Worm (Caenorhabditis elegans): ENCODE results near the gene C17B7.8.

Gene C17B7.8

DNA sequence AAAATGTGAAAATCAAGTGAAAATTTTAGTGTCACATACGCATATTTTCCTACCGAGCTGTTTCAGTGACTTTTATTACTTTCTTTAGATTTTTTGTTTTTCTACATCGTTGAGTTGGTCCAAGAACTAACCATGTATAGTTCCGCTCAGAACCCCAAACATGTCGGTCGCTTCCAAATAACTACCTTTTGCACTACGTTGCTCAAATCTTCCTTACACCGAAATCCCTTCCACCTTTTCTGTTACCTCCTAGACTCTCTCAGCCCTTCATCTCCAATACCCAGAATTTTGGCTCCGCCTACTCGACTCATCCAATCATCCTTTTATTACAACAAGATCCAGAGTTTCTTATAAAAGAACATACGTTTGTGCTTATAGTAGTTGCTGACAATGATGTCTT lies 39.4 kb downstream of the C17B7.8 start, which contains the start of gene F35F10.5:
Gene F35F10.5, plus strand, starts transcription at position 301 of the 400 bp plus-strand sequence.
- no peak for TF ChIP-seq elt-1 (tag; optimal IDR thresholded peaks at IDR 0.05; ENCODE audit: borderline replicate concordance, insufficient read depth)
- TF ChIP-seq nhr-2 (tag; optimal IDR thresholded peaks at IDR 0.05): no peak
- no peak for TF ChIP-seq ceh-83 (GFP tag; optimal IDR thresholded peaks at IDR 0.05)
- no peak for TF ChIP-seq cnd-1 (tag; optimal IDR thresholded peaks at IDR 0.05)
- TF ChIP-seq sem-2 (GFP tag; optimal IDR thresholded peaks at IDR 0.05): no peak
- TF ChIP-seq ceh-39 (tag; optimal IDR thresholded peaks at IDR 0.05): no peak
- no peak for TF ChIP-seq mab-5 (tag; optimal IDR thresholded peaks at IDR 0.05)
- no peak for TF ChIP-seq ceh-43 (GFP tag; optimal IDR thresholded peaks at IDR 0.05)
- TF ChIP-seq zip-8 (tag; optimal IDR thresholded peaks at IDR 0.05): no peak
- TF ChIP-seq flh-1 (GFP tag; optimal IDR thresholded peaks at IDR 0.05): no peak
- TF ChIP-seq pha-4 (tag; optimal IDR thresholded peaks at IDR 0.05): no peak
- no peak for TF ChIP-seq nhr-237 (tag; optimal IDR thresholded peaks at IDR 0.05)
- no peak for TF ChIP-seq hlh-1 (tag; optimal IDR thresholded peaks at IDR 0.05)
- TF ChIP-seq ztf-11 (tag; optimal IDR thresholded peaks at IDR 0.05): no peak
- no peak for TF ChIP-seq lsy-2 (tag; optimal IDR thresholded peaks at IDR 0.05)
- no peak for TF ChIP-seq unc-120 (tag; optimal IDR thresholded peaks at IDR 0.05; ENCODE audit: poor library complexity, severe bottlenecking)

DNA sequence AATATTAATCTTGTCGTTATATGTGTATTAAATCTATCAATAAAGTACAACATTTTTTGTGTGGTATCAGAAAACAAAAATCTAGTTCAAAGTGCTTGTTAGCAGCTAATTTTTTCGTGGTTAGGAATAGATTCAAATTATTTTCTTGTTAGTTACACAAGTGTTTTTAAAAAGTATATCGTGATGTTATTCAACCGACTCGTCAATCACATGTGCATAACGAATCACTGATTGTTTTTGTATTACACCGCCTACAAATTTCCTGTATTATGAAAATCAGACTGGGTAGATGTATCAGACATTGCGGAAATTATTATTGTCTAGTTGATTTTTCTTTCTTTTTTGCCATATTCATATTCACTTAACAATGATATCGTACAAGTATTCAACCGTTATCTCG lies 41.1 kb downstream of the C17B7.8 start, which contains the start of gene str-64:
Gene str-64, plus strand, starts transcription at position 301 of the 400 bp plus-strand sequence.
- no peak for TF ChIP-seq zip-8 (tag; optimal IDR thresholded peaks at IDR 0.05)

DNA sequence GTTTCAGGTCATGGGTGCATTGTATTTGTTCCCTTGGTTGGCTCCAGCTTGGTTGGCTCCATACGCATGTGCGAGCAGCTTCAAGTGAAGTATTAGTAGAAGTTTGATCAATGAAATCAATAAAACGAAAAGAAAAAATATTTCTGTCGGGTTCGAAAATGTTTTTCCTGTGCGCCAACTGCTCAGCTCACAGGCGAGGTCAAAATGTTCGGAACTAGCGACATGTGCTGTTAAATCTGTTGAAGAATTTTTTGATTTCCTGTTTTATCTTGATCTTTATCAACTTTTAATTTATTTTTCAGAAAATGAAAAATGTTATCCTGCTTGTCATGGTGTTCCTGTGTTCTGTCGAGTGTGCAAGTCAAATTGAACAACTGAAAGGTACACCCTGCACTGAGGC lies 42.6 kb downstream of the C17B7.8 start, which contains the start of gene T28A11.25:
Gene T28A11.25, plus strand, starts transcription at position 301 of the 400 bp plus-strand sequence.
- no peak for TF ChIP-seq nhr-28 (tag; optimal IDR thresholded peaks at IDR 0.05)
- TF ChIP-seq nhr-2 (tag; optimal IDR thresholded peaks at IDR 0.05): no peak
- TF ChIP-seq mls-2 (tag; optimal IDR thresholded peaks at IDR 0.05): no peak
- no peak for TF ChIP-seq lin-32 (GFP tag; optimal IDR thresholded peaks at IDR 0.05)
- no peak for TF ChIP-seq drap-1 (GFP tag; optimal IDR thresholded peaks at IDR 0.05)
- TF ChIP-seq ceh-39 (tag; optimal IDR thresholded peaks at IDR 0.05): no peak
- TF ChIP-seq mab-5 (tag; optimal IDR thresholded peaks at IDR 0.05): no peak
- TF ChIP-seq elt-1 (tag; optimal IDR thresholded peaks at IDR 0.05; ENCODE audit: borderline replicate concordance, insufficient read depth): no peak
- TF ChIP-seq sem-2 (GFP tag; optimal IDR thresholded peaks at IDR 0.05): no peak
- TF ChIP-seq M03D4.4 (tag; optimal IDR thresholded peaks at IDR 0.05): no peak
- no peak for TF ChIP-seq nhr-76 (tag; optimal IDR thresholded peaks at IDR 0.05)

DNA sequence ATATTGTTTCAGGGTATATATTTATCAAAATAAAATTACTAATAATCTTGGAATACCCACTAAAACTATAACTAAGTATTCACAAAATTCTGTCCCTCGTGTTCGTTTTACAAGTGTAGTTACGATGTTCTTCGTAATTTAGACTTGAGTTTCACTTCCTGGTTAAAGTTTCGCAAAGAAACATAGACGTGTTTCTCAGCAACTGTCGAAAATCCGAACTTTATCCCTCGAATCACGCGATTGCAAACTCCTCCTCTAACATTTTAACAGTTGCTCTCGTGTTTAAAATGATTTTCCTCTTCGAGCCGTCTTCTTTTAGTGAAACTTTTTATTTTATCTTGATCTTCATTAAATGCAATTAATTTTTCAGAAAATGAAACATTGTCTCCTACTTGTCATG lies 44.1 kb downstream of the C17B7.8 start, which contains the start of gene T28A11.2:
Gene T28A11.2, plus strand, starts transcription at position 371 of the 400 bp plus-strand sequence.
- TF ChIP-seq unc-120 (tag; optimal IDR thresholded peaks at IDR 0.05; ENCODE audit: poor library complexity, severe bottlenecking): no peak
- TF ChIP-seq hlh-1 (tag; optimal IDR thresholded peaks at IDR 0.05): no peak
- TF ChIP-seq nhr-28 (tag; optimal IDR thresholded peaks at IDR 0.05): no peak
- no peak for TF ChIP-seq lsy-2 (tag; optimal IDR thresholded peaks at IDR 0.05)
- TF ChIP-seq bed-3 (GFP tag; optimal IDR thresholded peaks at IDR 0.05): no peak
- TF ChIP-seq blmp-1 (tag; optimal IDR thresholded peaks at IDR 0.05): no peak
- TF ChIP-seq sptf-1 (tag; optimal IDR thresholded peaks at IDR 0.05): no peak

- TF ChIP-seq nhr-12 (tag; optimal IDR thresholded peaks at IDR 0.05): no peak
- TF ChIP-seq ham-2 (GFP tag; optimal IDR thresholded peaks at IDR 0.05): no peak
- no peak for TF ChIP-seq sptf-1 (tag; optimal IDR thresholded peaks at IDR 0.05)
- TF ChIP-seq mep-1 (tag; optimal IDR thresholded peaks at IDR 0.05): no peak
- no peak for TF ChIP-seq snpc-4 (tag; optimal IDR thresholded peaks at IDR 0.05)
- TF ChIP-seq lsy-2 (tag; optimal IDR thresholded peaks at IDR 0.05): no peak
- TF ChIP-seq nhr-76 (tag; optimal IDR thresholded peaks at IDR 0.05): no peak
- no peak for TF ChIP-seq sem-2 (GFP tag; optimal IDR thresholded peaks at IDR 0.05)
- no peak for TF ChIP-seq elt-3 (tag; optimal IDR thresholded peaks at IDR 0.05)
- no peak for TF ChIP-seq nhr-237 (tag; optimal IDR thresholded peaks at IDR 0.05)
- no peak for TF ChIP-seq pha-4 (tag; optimal IDR thresholded peaks at IDR 0.05)
- no peak for TF ChIP-seq cnd-1 (tag; optimal IDR thresholded peaks at IDR 0.05)
- no peak for TF ChIP-seq nhr-2 (tag; optimal IDR thresholded peaks at IDR 0.05)
- no peak for TF ChIP-seq elt-1 (tag; optimal IDR thresholded peaks at IDR 0.05; ENCODE audit: borderline replicate concordance, insufficient read depth)
- no peak for TF ChIP-seq unc-62 (GFP tag; optimal IDR thresholded peaks at IDR 0.05)
- TF ChIP-seq ceh-43 (GFP tag; optimal IDR thresholded peaks at IDR 0.05): no peak
- no peak for TF ChIP-seq ces-1 (GFP tag; optimal IDR thresholded peaks at IDR 0.05)
- no peak for TF ChIP-seq hlh-1 (tag; optimal IDR thresholded peaks at IDR 0.05)
These were observed 44.9 kb downstream of the C17B7.8 start for ce11 chrV:3279138-3279537.

All from whole organism, mixed stage, embryonic.